Worm (Caenorhabditis elegans) whole organism, L1 larva: ENCODE data around the gene C25H3.17.

ENCODE experiments used
- C04F5.9 ChIP-seq: sonication (generic microtip); optimal IDR thresholded peaks from 2 replicates; lab custom pipeline; 2016; ENCODE audit warnings: missing genetic modification characterization, missing compliant biosample characterization
- Y116A8C.19 ChIP-seq: sonication (generic microtip); optimal IDR thresholded peaks from 2 replicates; lab custom pipeline; 2016; ENCODE audit warnings: missing compliant biosample characterization, missing genetic modification characterization, borderline replicate concordance
- aha-1 ChIP-seq: fragments of 150-350 bp; optimal IDR thresholded peaks from 2 replicates; lab custom pipeline; 2014; ENCODE audit warnings: missing biosample characterization, missing genetic modification characterization
- alr-1 ChIP-seq: fragments of 200-800 bp; sonication (Bioruptor generic); optimal IDR thresholded peaks from 2 replicates; lab custom pipeline; 2018; ENCODE audit warnings: borderline replicate concordance, mild to moderate bottlenecking, missing genetic modification characterization, missing compliant biosample characterization
- blmp-1 ChIP-seq: fragments of 150-350 bp; optimal IDR thresholded peaks from 2 replicates; lab custom pipeline; 2014; ENCODE audit warnings: missing biosample characterization, missing genetic modification characterization
- ceh-63 ChIP-seq: fragments of 200-800 bp; sonication (Bioruptor generic); optimal IDR thresholded peaks from 2 replicates; lab custom pipeline; 2018; ENCODE audit warnings: mild to moderate bottlenecking, missing genetic modification characterization, missing compliant biosample characterization
- ceh-8 ChIP-seq: fragments of 200-800 bp; sonication (Bioruptor generic); optimal IDR thresholded peaks from 2 replicates; lab custom pipeline; 2018; ENCODE audit warnings: mild to moderate bottlenecking, missing genetic modification characterization, moderate library complexity, missing compliant biosample characterization
- ceh-90 ChIP-seq: sonication (generic microtip); optimal IDR thresholded peaks from 2 replicates; lab custom pipeline; 2016; ENCODE audit warnings: missing genetic modification characterization, missing compliant biosample characterization
- ces-1 ChIP-seq: fragments of 150-350 bp; optimal IDR thresholded peaks from 2 replicates; lab custom pipeline; 2014; ENCODE audit warnings: missing biosample characterization, missing genetic modification reagents, missing genetic modification characterization
- efl-1 ChIP-seq, 4 experiments: fragments of 150-350 bp; optimal IDR thresholded peaks in 3 of 4; peaks in 1 of 4; 1 replicate in 1 of 4; 2 replicates in 3 of 4; lab custom pipeline; 2014; ENCODE audit warnings: missing biosample characterization in 2 of 4, missing genetic modification characterization in 2 of 4, missing genetic modification reagents in 2 of 4
- efl-3 ChIP-seq: fragments of 200-800 bp; sonication (Bioruptor generic); optimal IDR thresholded peaks from 2 replicates; lab custom pipeline; 2018; ENCODE audit warnings: mild to moderate bottlenecking, missing genetic modification characterization, missing compliant biosample characterization
- egl-13 ChIP-seq: sonication (generic microtip); optimal IDR thresholded peaks from 2 replicates; lab custom pipeline; 2016; ENCODE audit warnings: missing genotype, missing genetic modification reagents, missing genetic modification characterization, missing compliant biosample characterization
- egl-27 ChIP-seq, 2 experiments: fragments of 150-350 bp in 1 of 2; sonication (generic microtip); optimal IDR thresholded peaks; 3 replicates each; lab custom pipeline; 2017 to 2018; ENCODE audit warnings: missing biosample characterization in 2 of 2, missing genetic modification characterization in 2 of 2, missing genetic modification reagents in 2 of 2
- ets-5 ChIP-seq: fragments of 200-800 bp; sonication (Bioruptor generic); IDR thresholded peaks from 2 replicates; pipeline ENCODE4 v1.3.6; 2022; ENCODE audit warnings: missing genetic modification characterization, missing compliant biosample characterization
- fos-1 ChIP-seq: fragments of 150-350 bp; optimal IDR thresholded peaks from 2 replicates; lab custom pipeline; 2014; ENCODE audit warnings: missing biosample characterization, missing genetic modification characterization
- hpl-2 ChIP-seq: fragments of 150-350 bp; optimal IDR thresholded peaks from 2 replicates; lab custom pipeline; 2014; ENCODE audit warnings: missing biosample characterization, missing genetic modification reagents, missing genetic modification characterization
- irx-1 ChIP-seq: sonication (generic microtip); optimal IDR thresholded peaks from 2 replicates; lab custom pipeline; 2016; ENCODE audit warnings: missing genetic modification characterization, missing compliant biosample characterization
- isw-1 ChIP-seq: fragments of 200-800 bp; sonication (Bioruptor generic); IDR thresholded peaks from 2 replicates; pipeline ENCODE4 v1.3.6; 2022; ENCODE audit warnings: missing genetic modification characterization, missing compliant biosample characterization
- lin-13 ChIP-seq: fragments of 150-350 bp; optimal IDR thresholded peaks from 2 replicates; lab custom pipeline; 2014; ENCODE audit warnings: missing biosample characterization, missing genetic modification reagents, missing genetic modification characterization
- lin-14 ChIP-seq: fragments of 200-800 bp; sonication (Bioruptor generic); optimal IDR thresholded peaks from 2 replicates; lab custom pipeline; 2018; ENCODE audit warnings: mild to moderate bottlenecking, missing genetic modification characterization, moderate library complexity, missing compliant biosample characterization
- lin-35 ChIP-seq, 2 experiments: fragments of 150-350 bp; optimal IDR thresholded peaks; 2 replicates each; lab custom pipeline; 2014; ENCODE audit warnings: missing biosample characterization in 2 of 2, missing genetic modification characterization in 2 of 2, missing genetic modification reagents in 2 of 2
- lin-39 ChIP-seq: fragments of 150-350 bp; optimal IDR thresholded peaks from 2 replicates; lab custom pipeline; 2014; ENCODE audit warnings: missing biosample characterization, missing genetic modification reagents, missing genetic modification characterization
- lsy-2 ChIP-seq, 2 experiments: fragments of 150-350 bp; optimal IDR thresholded peaks; 2 replicates each; lab custom pipeline; 2014; ENCODE audit warnings: missing biosample characterization in 2 of 2, missing genetic modification characterization in 2 of 2
- mab-9 ChIP-seq: fragments of 200-800 bp; sonication (Bioruptor generic); IDR thresholded peaks from 2 replicates; pipeline ENCODE4 v1.3.6; 2022; ENCODE audit warnings: missing genetic modification reagents, missing genetic modification characterization, missing compliant biosample characterization
- mep-1 ChIP-seq: fragments of 150-350 bp; optimal IDR thresholded peaks from 2 replicates; lab custom pipeline; 2014; ENCODE audit warnings: missing biosample characterization, missing genetic modification characterization
- nhr-11 ChIP-seq: fragments of 150-350 bp; optimal IDR thresholded peaks from 2 replicates; lab custom pipeline; 2014; ENCODE audit warnings: missing biosample characterization, missing genetic modification characterization
- nhr-12 ChIP-seq: sonication (generic microtip); optimal IDR thresholded peaks from 2 replicates; lab custom pipeline; 2017; ENCODE audit warnings: missing biosample characterization, missing genetic modification characterization
- nhr-19 ChIP-seq: fragments of 200-800 bp; sonication (Bioruptor generic); conservative IDR thresholded peaks from 2 replicates; pipeline ENCODE4 v1.3.6; 2022; ENCODE audit warnings: missing genetic modification characterization, missing compliant biosample characterization
- nhr-20 ChIP-seq: sonication (generic microtip); optimal IDR thresholded peaks from 2 replicates; lab custom pipeline; 2016; ENCODE audit warnings: mild to moderate bottlenecking, missing genetic modification characterization, missing compliant biosample characterization
- nhr-237 ChIP-seq: fragments of 150-350 bp; optimal IDR thresholded peaks from 2 replicates; lab custom pipeline; 2014; ENCODE audit warnings: missing biosample characterization, missing genetic modification characterization
- nhr-28 ChIP-seq: fragments of 150-350 bp; optimal IDR thresholded peaks from 2 replicates; lab custom pipeline; 2014; ENCODE audit warnings: missing biosample characterization, missing genetic modification characterization
- nhr-71 ChIP-seq: sonication (generic microtip); optimal IDR thresholded peaks from 2 replicates; lab custom pipeline; 2016; ENCODE audit warnings: mild to moderate bottlenecking, missing genetic modification characterization, moderate library complexity, missing compliant biosample characterization
- nhr-84 ChIP-seq: sonication (generic microtip); optimal IDR thresholded peaks from 2 replicates; lab custom pipeline; 2017; ENCODE audit warnings: missing biosample characterization, missing genetic modification characterization
- nhr-85 ChIP-seq: sonication (generic microtip); peaks from one replicate; lab custom pipeline; 2016; ENCODE audit warnings: missing genetic modification characterization, inconsistent platforms, missing compliant biosample characterization
- pag-3 ChIP-seq: sonication (generic microtip); optimal IDR thresholded peaks from 2 replicates; lab custom pipeline; 2017; ENCODE audit warnings: missing genetic modification characterization, mild to moderate bottlenecking, missing compliant biosample characterization, antibody characterized with exemption, borderline replicate concordance; ENCODE audit not compliant: insufficient read depth
- pax-3 ChIP-seq: fragments of 200-800 bp; sonication (Bioruptor generic); optimal IDR thresholded peaks from 2 replicates; lab custom pipeline; 2018; ENCODE audit warnings: mild to moderate bottlenecking, missing genetic modification characterization, moderate library complexity, missing compliant biosample characterization
- rnt-1 ChIP-seq: sonication (generic microtip); optimal IDR thresholded peaks from 2 replicates; lab custom pipeline; 2016; ENCODE audit warnings: mild to moderate bottlenecking, missing genetic modification characterization, moderate library complexity, missing compliant biosample characterization
- skn-1 ChIP-seq: fragments of 150-350 bp; optimal IDR thresholded peaks from 2 replicates; lab custom pipeline; 2014; ENCODE audit warnings: missing biosample characterization, missing genetic modification characterization
- snpc-4 ChIP-seq: fragments of 150-350 bp; optimal IDR thresholded peaks from 2 replicates; lab custom pipeline; 2014; ENCODE audit warnings: missing biosample characterization, missing genetic modification characterization
- snu-23 ChIP-seq: sonication (generic microtip); optimal IDR thresholded peaks from 2 replicates; lab custom pipeline; 2016; ENCODE audit warnings: missing genetic modification characterization, missing compliant biosample characterization
- sup-37 ChIP-seq: fragments of 200-800 bp; sonication (Bioruptor generic); optimal IDR thresholded peaks from 2 replicates; lab custom pipeline; 2018; ENCODE audit warnings: mild to moderate bottlenecking, missing genetic modification characterization, missing compliant biosample characterization
- tlp-1 ChIP-seq: fragments of 150-350 bp; optimal IDR thresholded peaks from 2 replicates; lab custom pipeline; 2014; ENCODE audit warnings: missing biosample characterization, missing genetic modification characterization
- unc-62 ChIP-seq: fragments of 150-350 bp; optimal IDR thresholded peaks from 2 replicates; lab custom pipeline; 2014; ENCODE audit warnings: missing biosample characterization, missing genetic modification reagents, missing genetic modification characterization
- unc-86 ChIP-seq: sonication (generic microtip); optimal IDR thresholded peaks from 2 replicates; lab custom pipeline; 2016; ENCODE audit warnings: missing genetic modification characterization, missing compliant biosample characterization
- unc-98 ChIP-seq: fragments of 200-800 bp; sonication (Bioruptor generic); IDR thresholded peaks from 2 replicates; pipeline ENCODE4 v1.3.6; 2022; ENCODE audit warnings: missing genetic modification characterization, missing compliant biosample characterization
- xbp-1 ChIP-seq: sonication (generic microtip); optimal IDR thresholded peaks from 2 replicates; lab custom pipeline; 2016; ENCODE audit warnings: missing genetic modification characterization, missing compliant biosample characterization
- zag-1 ChIP-seq: fragments of 150-350 bp; optimal IDR thresholded peaks from 2 replicates; lab custom pipeline; 2014; ENCODE audit warnings: missing biosample characterization, missing genetic modification characterization
- zip-4 ChIP-seq: fragments of 200-800 bp; sonication (Bioruptor generic); optimal IDR thresholded peaks from 2 replicates; lab custom pipeline; 2018; ENCODE audit warnings: mild to moderate bottlenecking, missing genetic modification characterization, moderate library complexity, missing compliant biosample characterization
- ztf-11 ChIP-seq, 2 experiments: sonication (generic microtip); optimal IDR thresholded peaks; 2 replicates each; lab custom pipeline; 2016 to 2017; ENCODE audit warnings: missing genetic modification characterization in 2 of 2, missing biosample characterization in 1 of 2, missing compliant biosample characterization in 1 of 2

C25H3.17 gene

ce11 chrII:5701485-5701884 lies 32.0 kb upstream of the C25H3.17 start (continued):
- TF ChIP-seq aha-1 (tag; lab: Kevin White, UChicago) (no peak), egl-27 (tag; optimal IDR thresholded peaks at IDR 0.05; lab: Kevin White, UChicago) (peak in 1 of 2 experiments; percentile 57), skn-1 (peak; percentile 34), nhr-84 (tag; lab: Kevin White, UChicago) (no peak), sup-37 (peak; percentile 54), ceh-8 (GFP tag; lab: Kevin White, UChicago) (no peak), fos-1 (peak; percentile 70), nhr-85 (tag; lab: Kevin White, UChicago) (peak; percentile 91), nhr-11 (tag; lab: Kevin White, UChicago) (no peak), egl-13 (tag; lab: Kevin White, UChicago) (no peak), efl-3 (GFP tag; lab: Kevin White, UChicago) (no peak), ets-5 (GFP tag; lab: Robert Waterston, UW) (no peak), ceh-90 (no peak), snpc-4 (tag; lab: Kevin White, UChicago) (peak; percentile 99), mep-1 (peak; percentile 51), pax-3 (tag; lab: Kevin White, UChicago) (no peak), unc-86 (tag; lab: Kevin White, UChicago) (peak; percentile 40), mab-9 (GFP tag; lab: Robert Waterston, UW) (peak; percentile 35; the same call in 1 of the 2 replicates), tlp-1 (tag; lab: Kevin White, UChicago) (no peak), alr-1 (tag; lab: Kevin White, UChicago) (no peak), lin-39 (tag; lab: Kevin White, UChicago) (peak; percentile 87), efl-1 (optimal IDR thresholded peaks at IDR 0.05; lab: Kevin White, UChicago) (peak; percentile 56 to 69), efl-1 (GFP tag; optimal IDR thresholded peaks at IDR 0.05 in 1 of 2; lab: Kevin White, UChicago) (peak; percentile 32 to 95), hpl-2 (no peak), nhr-12 (tag; lab: Kevin White, UChicago) (no peak), pag-3 (tag; lab: Kevin White, UChicago) (no peak), nhr-237 (no peak), ceh-63 (GFP tag; lab: Kevin White, UChicago) (no peak), lin-35 (GFP tag; optimal IDR thresholded peaks at IDR 0.05; lab: Kevin White, UChicago) (peak; percentile 45 to 72), zag-1 (tag; lab: Kevin White, UChicago) (no peak), ztf-11 (tag; optimal IDR thresholded peaks at IDR 0.05; lab: Kevin White, UChicago) (no peak), irx-1 (tag; lab: Kevin White, UChicago) (peak; percentile 58), unc-98 (GFP tag; lab: Robert Waterston, UW) (no peak), unc-62 (GFP tag; lab: Kevin White, UChicago) (no peak), nhr-28 (tag; lab: Kevin White, UChicago) (no peak), isw-1 (GFP tag; lab: Robert Waterston, UW) (peak; percentile 20), lin-13 (peak; percentile 53), zip-4 (GFP tag; lab: Kevin White, UChicago) (peak; percentile 58)
- TF ChIP-seq, all 84 proteins: peak for 47

DNA sequence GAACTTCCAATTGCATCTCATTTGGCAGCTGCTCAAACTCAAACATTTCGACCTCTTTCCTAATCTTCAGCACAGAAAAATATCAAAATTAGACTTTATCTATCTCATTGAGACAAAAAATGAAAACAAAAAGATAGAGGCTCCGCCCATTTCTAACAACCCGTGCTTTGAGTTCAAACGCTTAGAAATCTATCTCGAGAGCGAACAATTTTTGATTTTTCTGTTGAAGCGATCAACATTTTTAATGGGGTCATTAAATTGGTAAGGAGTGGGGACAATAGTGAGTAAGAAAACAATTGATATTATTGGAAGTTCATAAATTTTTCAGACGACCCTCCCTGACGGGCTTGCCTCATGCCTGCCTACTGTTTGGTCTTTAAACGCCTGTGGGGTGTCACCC lies 29.4 kb upstream of the C25H3.17 start, which contains the start of the genes C25H3.10 and C25H3.1:
C25H3.10 (minus strand) TSS at position 101 of the 400 bp plus-strand sequence.
C25H3.1 (plus strand) TSS at position 203 of the 400 bp plus-strand sequence.
- TF ChIP-seq lsy-2 (tag; optimal IDR thresholded peaks at IDR 0.05; lab: Kevin White, UChicago): peak; percentile 2 to 4
- TF ChIP-seq nhr-19 (GFP tag; lab: Robert Waterston, UW): peak; percentile 10
- TF ChIP-seq xbp-1 (tag; lab: Kevin White, UChicago): no peak
- peak; percentile 57 for TF ChIP-seq snpc-4 (tag; lab: Kevin White, UChicago)
- peak; percentile 19 for TF ChIP-seq nhr-20 (tag; lab: Kevin White, UChicago)
- no peak for TF ChIP-seq ces-1 (GFP tag; lab: Kevin White, UChicago)
- peak; percentile 6 for TF ChIP-seq lin-14
- TF ChIP-seq nhr-71 (tag; lab: Kevin White, UChicago): peak; percentile 39
- peak; percentile 44 for TF ChIP-seq rnt-1
- TF ChIP-seq Y116A8C.19 (tag; lab: Kevin White, UChicago): no peak
- TF ChIP-seq snu-23 (GFP tag; lab: Kevin White, UChicago): peak; percentile 33
- TF ChIP-seq C04F5.9 (tag; lab: Kevin White, UChicago): no peak
- TF ChIP-seq blmp-1: peak; percentile 20
